Worm (Caenorhabditis elegans) whole organism, late embryonic: ENCODE measurements around the gene mdt-11.

Experiments used
- C38D4.7 ChIP-seq: fragments of 200-800 bp; sonication (Bioruptor generic); optimal IDR thresholded peaks from 2 replicates; lab custom pipeline; 2018; ENCODE audit warnings: mild to moderate bottlenecking, missing genetic modification characterization, moderate library complexity, missing compliant biosample characterization
- K09A11.1 ChIP-seq: sonication (generic microtip); optimal IDR thresholded peaks from 2 replicates; lab custom pipeline; 2017; ENCODE audit warnings: antibody characterized with exemption, mild to moderate bottlenecking, missing genetic modification characterization, missing compliant biosample characterization; ENCODE audit not compliant: insufficient read depth
- Y22D7AL.16 ChIP-seq: sonication (generic microtip); optimal IDR thresholded peaks from 2 replicates; lab custom pipeline; 2016; ENCODE audit warnings: missing genetic modification characterization, missing compliant biosample characterization
- ceh-2 ChIP-seq: sonication (generic microtip); optimal IDR thresholded peaks from 2 replicates; lab custom pipeline; 2016; ENCODE audit warnings: missing genotype, missing genetic modification characterization, missing compliant biosample characterization
- ceh-30 ChIP-seq: fragments of 150-350 bp; optimal IDR thresholded peaks from 2 replicates; lab custom pipeline; 2014; ENCODE audit warnings: missing biosample characterization, missing genetic modification characterization
- ceh-9 ChIP-seq: sonication (generic microtip); optimal IDR thresholded peaks from 2 replicates; lab custom pipeline; 2016; ENCODE audit warnings: mild to moderate bottlenecking, missing genetic modification characterization, inconsistent platforms, missing compliant biosample characterization
- ets-4 ChIP-seq: sonication (generic microtip); optimal IDR thresholded peaks from 2 replicates; lab custom pipeline; 2016; ENCODE audit warnings: missing genetic modification characterization, missing compliant biosample characterization
- hlh-13 ChIP-seq: fragments of 200-800 bp; sonication (Bioruptor generic); optimal IDR thresholded peaks from 2 replicates; lab custom pipeline; 2018; ENCODE audit warnings: mild to moderate bottlenecking, missing genetic modification characterization, missing compliant biosample characterization
- lim-6 ChIP-seq: sonication (generic microtip); optimal IDR thresholded peaks from 2 replicates; lab custom pipeline; 2016; ENCODE audit warnings: missing genetic modification characterization, missing compliant biosample characterization
- rnt-1 ChIP-seq: sonication (generic microtip); optimal IDR thresholded peaks from 2 replicates; lab custom pipeline; 2016; ENCODE audit warnings: missing genetic modification characterization, missing compliant biosample characterization
- sox-4 ChIP-seq: sonication (generic microtip); optimal IDR thresholded peaks from 2 replicates; lab custom pipeline; 2017; ENCODE audit warnings: mild to moderate bottlenecking, missing genetic modification characterization, inconsistent platforms, missing compliant biosample characterization
- syd-9 ChIP-seq: sonication (generic microtip); optimal IDR thresholded peaks from 2 replicates; lab custom pipeline; 2016; ENCODE audit warnings: mild to moderate bottlenecking, missing genetic modification characterization, moderate library complexity, missing compliant biosample characterization
- ttx-3 ChIP-seq: sonication (generic microtip); optimal IDR thresholded peaks from 2 replicates; lab custom pipeline; 2016; ENCODE audit warnings: missing genetic modification reagents, missing genetic modification characterization, missing compliant biosample characterization
- unc-55 ChIP-seq: sonication (generic microtip); optimal IDR thresholded peaks from 2 replicates; lab custom pipeline; 2017; ENCODE audit warnings: missing biosample characterization, missing genetic modification reagents, missing genetic modification characterization

DNA sequence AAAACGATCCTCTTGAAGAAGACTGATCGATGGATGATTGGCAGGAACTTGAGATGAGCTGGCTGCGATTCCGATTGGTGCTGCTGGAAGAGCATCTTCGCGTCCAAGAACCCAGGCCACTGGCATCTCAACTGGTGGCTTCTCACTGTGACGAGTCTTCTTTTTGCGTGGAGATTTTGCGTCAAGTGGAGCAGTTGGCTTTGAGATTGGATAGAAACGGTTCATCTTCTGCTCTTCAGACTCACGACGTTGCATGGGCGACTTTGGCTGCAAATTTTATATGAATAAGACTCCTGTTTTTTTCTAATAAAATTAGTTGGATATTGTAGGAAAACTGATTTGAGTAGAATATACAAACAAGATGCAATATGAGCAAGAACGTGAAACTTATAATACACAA, 10.3 kb upstream of the mdt-11 start:
- TF ChIP-seq unc-55 (no peak), hlh-13 (GFP tag; lab: Kevin White, UChicago) (no peak), ceh-9 (tag; lab: Kevin White, UChicago) (no peak), Y22D7AL.16 (tag; lab: Kevin White, UChicago) (no peak), sox-4 (tag; lab: Kevin White, UChicago) (no peak), C38D4.7 (GFP tag; lab: Kevin White, UChicago) (no peak), ceh-2 (tag; lab: Kevin White, UChicago) (no peak), ceh-30 (tag; lab: Kevin White, UChicago) (no peak), ttx-3 (tag; lab: Kevin White, UChicago) (no peak), ets-4 (tag; lab: Kevin White, UChicago) (no peak), K09A11.1 (tag; lab: Kevin White, UChicago) (no peak), syd-9 (tag; lab: Kevin White, UChicago) (no peak), rnt-1 (tag; lab: Kevin White, UChicago) (no peak), lim-6 (tag; lab: Kevin White, UChicago) (no peak)
